Worm (Caenorhabditis elegans) whole organism, late embryonic: ENCODE results near the gene mpz-3.

Source experiments
- C08G9.2 ChIP-seq: sonication (generic microtip); optimal IDR thresholded peaks from 2 replicates; lab custom pipeline; 2016; ENCODE audit warnings: mild to moderate bottlenecking, missing genetic modification characterization, moderate library complexity, missing compliant biosample characterization
- C38D4.7 ChIP-seq: fragments of 200-800 bp; sonication (Bioruptor generic); optimal IDR thresholded peaks from 2 replicates; lab custom pipeline; 2018; ENCODE audit warnings: mild to moderate bottlenecking, missing genetic modification characterization, moderate library complexity, missing compliant biosample characterization
- F13H6.1 ChIP-seq: sonication (generic microtip); optimal IDR thresholded peaks from 2 replicates; lab custom pipeline; 2016; ENCODE audit warnings: missing genetic modification characterization, missing compliant biosample characterization
- ama-1 ChIP-seq: fragments of 150-350 bp; optimal IDR thresholded peaks from 2 replicates; lab custom pipeline; 2014
- ceh-14 ChIP-seq: sonication (generic microtip); optimal IDR thresholded peaks from 2 replicates; lab custom pipeline; 2016; ENCODE audit warnings: missing genotype, missing genetic modification characterization, missing compliant biosample characterization
- ceh-19 ChIP-seq: fragments of 200-800 bp; sonication (Bioruptor generic); optimal IDR thresholded peaks from 2 replicates; lab custom pipeline; 2018; ENCODE audit warnings: mild to moderate bottlenecking, missing genetic modification characterization, missing compliant biosample characterization
- ceh-31 ChIP-seq: sonication (generic microtip); optimal IDR thresholded peaks from 2 replicates; lab custom pipeline; 2016; ENCODE audit warnings: missing genetic modification characterization, missing compliant biosample characterization
- ceh-34 ChIP-seq: sonication (generic microtip); optimal IDR thresholded peaks from 2 replicates; lab custom pipeline; 2016; ENCODE audit warnings: mild to moderate bottlenecking, missing genetic modification characterization, missing compliant biosample characterization
- ceh-9 ChIP-seq: sonication (generic microtip); optimal IDR thresholded peaks from 2 replicates; lab custom pipeline; 2016; ENCODE audit warnings: mild to moderate bottlenecking, missing genetic modification characterization, inconsistent platforms, missing compliant biosample characterization
- elt-2 ChIP-seq: sonication (generic microtip); optimal IDR thresholded peaks from 2 replicates; lab custom pipeline; 2016; ENCODE audit warnings: missing genetic modification reagents, missing genetic modification characterization, missing compliant biosample characterization
- eyg-1 ChIP-seq: sonication (generic microtip); optimal IDR thresholded peaks from 2 replicates; lab custom pipeline; 2016; ENCODE audit warnings: missing genotype, missing genetic modification characterization, missing compliant biosample characterization
- gmeb-2 ChIP-seq: sonication (generic microtip); optimal IDR thresholded peaks from 2 replicates; lab custom pipeline; 2016; ENCODE audit warnings: missing genetic modification characterization, inconsistent platforms, missing compliant biosample characterization
- hlh-13 ChIP-seq: fragments of 200-800 bp; sonication (Bioruptor generic); optimal IDR thresholded peaks from 2 replicates; lab custom pipeline; 2018; ENCODE audit warnings: mild to moderate bottlenecking, missing genetic modification characterization, missing compliant biosample characterization
- hlh-15 ChIP-seq: sonication (generic microtip); optimal IDR thresholded peaks from 2 replicates; lab custom pipeline; 2016; ENCODE audit warnings: missing genetic modification characterization, missing compliant biosample characterization
- lim-6 ChIP-seq: sonication (generic microtip); optimal IDR thresholded peaks from 2 replicates; lab custom pipeline; 2016; ENCODE audit warnings: missing genetic modification characterization, missing compliant biosample characterization
- mec-3 ChIP-seq: sonication (generic microtip); optimal IDR thresholded peaks from 2 replicates; lab custom pipeline; 2016; ENCODE audit warnings: borderline replicate concordance, missing genetic modification characterization, missing compliant biosample characterization
- nfya-1 ChIP-seq: sonication (generic microtip); optimal IDR thresholded peaks from 2 replicates; lab custom pipeline; 2017; ENCODE audit warnings: missing genetic modification characterization, mild to moderate bottlenecking, missing compliant biosample characterization, antibody characterized with exemption, moderate library complexity
- nhr-11 ChIP-seq: fragments of 150-350 bp; optimal IDR thresholded peaks from 2 replicates; lab custom pipeline; 2014; ENCODE audit warnings: missing biosample characterization, missing genetic modification characterization
- npax-4 ChIP-seq: sonication (generic microtip); optimal IDR thresholded peaks from 2 replicates; lab custom pipeline; 2016; ENCODE audit warnings: missing genetic modification characterization, missing compliant biosample characterization
- pat-9 ChIP-seq: fragments of 200-800 bp; sonication (Bioruptor generic); optimal IDR thresholded peaks from 2 replicates; lab custom pipeline; 2018; ENCODE audit warnings: mild to moderate bottlenecking, missing genetic modification characterization, moderate library complexity, missing compliant biosample characterization
- pax-1 ChIP-seq: fragments of 150-350 bp; optimal IDR thresholded peaks from 2 replicates; lab custom pipeline; 2014; ENCODE audit warnings: missing biosample characterization, missing genetic modification characterization
- pha-4 ChIP-seq: fragments of 150-350 bp; optimal IDR thresholded peaks from 2 replicates; lab custom pipeline; 2018; ENCODE audit warnings: missing biosample characterization, missing genetic modification reagents, missing genetic modification characterization
- pqm-1 ChIP-seq: sonication (generic microtip); optimal IDR thresholded peaks from 2 replicates; lab custom pipeline; 2016; ENCODE audit warnings: missing genetic modification characterization, missing compliant biosample characterization
- rnt-1 ChIP-seq: sonication (generic microtip); optimal IDR thresholded peaks from 2 replicates; lab custom pipeline; 2016; ENCODE audit warnings: missing genetic modification characterization, missing compliant biosample characterization
- sdc-2 ChIP-seq: sonication (generic microtip); optimal IDR thresholded peaks from 2 replicates; lab custom pipeline; 2016; ENCODE audit warnings: missing genotype, missing genetic modification characterization, missing compliant biosample characterization
- sox-2 ChIP-seq: fragments of 200-800 bp; sonication (Bioruptor generic); IDR thresholded peaks from 2 replicates; pipeline ENCODE4 v1.3.6; 2022; ENCODE audit warnings: missing genetic modification reagents, missing genetic modification characterization, missing compliant biosample characterization
- sox-4 ChIP-seq: sonication (generic microtip); optimal IDR thresholded peaks from 2 replicates; lab custom pipeline; 2017; ENCODE audit warnings: mild to moderate bottlenecking, missing genetic modification characterization, inconsistent platforms, missing compliant biosample characterization
- syd-9 ChIP-seq: sonication (generic microtip); optimal IDR thresholded peaks from 2 replicates; lab custom pipeline; 2016; ENCODE audit warnings: mild to moderate bottlenecking, missing genetic modification characterization, moderate library complexity, missing compliant biosample characterization
- ttx-3 ChIP-seq: sonication (generic microtip); optimal IDR thresholded peaks from 2 replicates; lab custom pipeline; 2016; ENCODE audit warnings: missing genetic modification reagents, missing genetic modification characterization, missing compliant biosample characterization
- unc-3 ChIP-seq, 2 experiments: fragments of 200-800 bp in 1 of 2; sonication (Bioruptor generic) in 1 of 2; sonication (generic microtip) in 1 of 2; conservative IDR thresholded peaks in 1 of 2; optimal IDR thresholded peaks in 1 of 2; 2 replicates each; pipeline versions ENCODE4 v1.3.6 to Lab custom; 2016 to 2022; ENCODE audit warnings: missing compliant biosample characterization in 2 of 2, missing genetic modification characterization in 2 of 2, missing genetic modification reagents in 1 of 2
- unc-42 ChIP-seq: sonication (generic microtip); optimal IDR thresholded peaks from 2 replicates; lab custom pipeline; 2016; ENCODE audit warnings: missing genotype, missing genetic modification characterization, missing compliant biosample characterization
- unc-86 ChIP-seq: sonication (generic microtip); optimal IDR thresholded peaks from 2 replicates; lab custom pipeline; 2016; ENCODE audit warnings: missing genetic modification characterization, missing compliant biosample characterization
- zip-5 ChIP-seq: sonication (generic microtip); optimal IDR thresholded peaks from 2 replicates; lab custom pipeline; 2016; ENCODE audit warnings: missing genetic modification characterization, missing compliant biosample characterization

Gene mpz-3

ce11 chrII:6535957-6536424, 29.2 kb downstream of the mpz-3 start, which contains the start of gene utp-20 (continued):
- TF ChIP-seq elt-2 (tag; lab: Kevin White, UChicago) (no peak), ceh-31 (tag; lab: Kevin White, UChicago) (peak; percentile 26), ceh-9 (tag; lab: Kevin White, UChicago) (no peak), sox-2 (GFP tag; lab: Robert Waterston, UW) (no peak), zip-5 (tag; lab: Kevin White, UChicago) (no peak), sox-4 (tag; lab: Kevin White, UChicago) (no peak)

ce11 chrII:6531940-6532339, 33.3 kb downstream of the mpz-3 start, which contains the start of gene abcx-1:
TSS of gene abcx-1 (plus strand) at chrII:6532163.
- TF ChIP-seq ttx-3 (no peak), elt-2 (tag; lab: Kevin White, UChicago) (no peak), pha-4 (tag; lab: Kevin White, UChicago) (no peak), rnt-1 (no peak), unc-42 (tag; lab: Kevin White, UChicago) (no peak), pax-1 (tag; lab: Kevin White, UChicago) (no peak), unc-86 (no peak), C08G9.2 (tag; lab: Kevin White, UChicago) (no peak), hlh-13 (GFP tag; lab: Kevin White, UChicago) (no peak), ama-1 (lab: Kevin White, UChicago) (no peak), ceh-9 (tag; lab: Kevin White, UChicago) (no peak), lim-6 (tag; lab: Kevin White, UChicago) (no peak), ceh-34 (tag; lab: Kevin White, UChicago) (no peak), ceh-19 (no peak), mec-3 (no peak), pqm-1 (tag; lab: Kevin White, UChicago) (no peak), F13H6.1 (tag; lab: Kevin White, UChicago) (no peak), ceh-14 (tag; lab: Kevin White, UChicago) (no peak), unc-3 (GFP tag; conservative IDR thresholded peaks at IDR 0.05; lab: Robert Waterston, UW) (no peak), unc-3 (tag; optimal IDR thresholded peaks at IDR 0.05; lab: Kevin White, UChicago) (no peak)

ce11 chrII:6531527-6531926, 33.7 kb downstream of the mpz-3 start, which contains the start of gene abch-1:
TSS of gene abch-1 (minus strand) at chrII:6531627.
- TF ChIP-seq syd-9 = no peak
- no peak for TF ChIP-seq eyg-1 (tag; lab: Kevin White, UChicago)
- TF ChIP-seq npax-4 (tag; lab: Kevin White, UChicago) = no peak
- no peak for TF ChIP-seq hlh-15
- TF ChIP-seq sdc-2 (tag; lab: Kevin White, UChicago) = no peak
- TF ChIP-seq nfya-1 (tag; lab: Kevin White, UChicago) = no peak
- no peak for TF ChIP-seq C08G9.2 (tag; lab: Kevin White, UChicago)
- no peak for TF ChIP-seq unc-42 (tag; lab: Kevin White, UChicago)
- TF ChIP-seq unc-86 = no peak
- TF ChIP-seq sox-4 (tag; lab: Kevin White, UChicago) = no peak
- TF ChIP-seq gmeb-2 (tag; lab: Kevin White, UChicago) = no peak
- no peak for TF ChIP-seq C38D4.7 (GFP tag; lab: Kevin White, UChicago)

ce11 chrII:6528629-6529028, 36.6 kb downstream of the mpz-3 start, which contains the start of gene C56E6.4:
TSS of gene C56E6.4 (minus strand) at chrII:6528729.
- TF ChIP-seq ttx-3 (no peak), elt-2 (tag; lab: Kevin White, UChicago) (no peak)

- TF ChIP-seq ama-1 (lab: Kevin White, UChicago) = no peak
- no peak for TF ChIP-seq ceh-19
- no peak for TF ChIP-seq C08G9.2 (tag; lab: Kevin White, UChicago)
- TF ChIP-seq ceh-34 (tag; lab: Kevin White, UChicago) = no peak
- TF ChIP-seq nhr-11 (tag; lab: Kevin White, UChicago) = no peak
- TF ChIP-seq pat-9 (tag; lab: Kevin White, UChicago) = no peak
Observed at ce11 chrII:6526136-6526684, 39.0 kb downstream of the mpz-3 start.
